Fruit fly (Drosophila melanogaster) whole organism, embryonic: ENCODE results near the gene CG33090.

Experiments used
- ATbp ChIP-seq: fragments of 200-800 bp; sonication (Bioruptor generic); optimal IDR thresholded peaks from 2 replicates; lab custom pipeline; 2017; ENCODE audit warnings: missing biosample characterization, mild to moderate bottlenecking, missing genetic modification characterization, missing genetic modification reagents
- Antp ChIP-seq: fragments of 200-800 bp; sonication (Bioruptor generic); optimal IDR thresholded peaks from 3 replicates; lab custom pipeline; 2016; ENCODE audit warnings: missing biosample characterization, missing genetic modification characterization
- Awh ChIP-seq: fragments of 200-800 bp; sonication (Bioruptor generic); IDR thresholded peaks from 2 replicates; pipeline ENCODE4, ENCODE4 v1.3.6; 2022; ENCODE audit warnings: missing biosample characterization, missing genetic modification characterization
- CG1024 ChIP-seq: fragments of 200-800 bp; sonication (Bioruptor generic); IDR thresholded peaks from 2 replicates; pipeline ENCODE4 v1.3.6; 2022; ENCODE audit warnings: missing biosample characterization, missing genetic modification characterization
- CG11247 ChIP-seq: fragments of 200-800 bp; sonication (Bioruptor generic); IDR thresholded peaks from 2 replicates; pipeline ENCODE4 v1.3.6; 2022; ENCODE audit warnings: missing biosample characterization, missing genetic modification characterization
- CG11504 ChIP-seq: fragments of 200-800 bp; sonication (Bioruptor generic); optimal IDR thresholded peaks from 3 replicates; lab custom pipeline; 2019; ENCODE audit warnings: missing biosample characterization, mild to moderate bottlenecking, missing genetic modification characterization, moderate library complexity
- CG11696 ChIP-seq: fragments of 200-800 bp; sonication (Bioruptor generic); IDR thresholded peaks from 2 replicates; pipeline ENCODE4 v1.3.6; 2022; ENCODE audit warnings: missing biosample characterization, missing genetic modification characterization
- CG12219 ChIP-seq: fragments of 200-800 bp; sonication (Bioruptor generic); optimal IDR thresholded peaks from 3 replicates; lab custom pipeline; 2018; ENCODE audit warnings: missing biosample characterization, mild to moderate bottlenecking, missing genetic modification characterization
- CG14710 ChIP-seq: fragments of 200-800 bp; sonication (Bioruptor generic); optimal IDR thresholded peaks from 3 replicates; lab custom pipeline; 2019; ENCODE audit warnings: missing biosample characterization, mild to moderate bottlenecking, missing genetic modification characterization, moderate library complexity
- CG17359 ChIP-seq: fragments of 200-800 bp; sonication (Bioruptor generic); optimal IDR thresholded peaks from 3 replicates; lab custom pipeline; 2018; ENCODE audit warnings: missing biosample characterization, mild to moderate bottlenecking, missing genetic modification characterization, moderate library complexity
- CG18011 ChIP-seq: fragments of 200-800 bp; sonication (Bioruptor generic); optimal IDR thresholded peaks from 2 replicates; lab custom pipeline; 2017; ENCODE audit warnings: missing biosample characterization, missing genetic modification characterization, mild to moderate bottlenecking, moderate library complexity, missing genotype
- CG2202 ChIP-seq: fragments of 200-800 bp; sonication (Bioruptor generic); optimal IDR thresholded peaks from 2 replicates; lab custom pipeline; 2018; ENCODE audit warnings: missing biosample characterization, mild to moderate bottlenecking, missing genetic modification characterization
- CG30020 ChIP-seq: fragments of 200-800 bp; optimal IDR thresholded peaks from 2 replicates; lab custom pipeline; 2019; ENCODE audit warnings: missing biosample characterization, mild to moderate bottlenecking, missing genetic modification characterization, moderate library complexity
- CG33557 ChIP-seq: fragments of 200-800 bp; sonication (Bioruptor generic); optimal IDR thresholded peaks from 2 replicates; lab custom pipeline; 2019; ENCODE audit warnings: missing biosample characterization, mild to moderate bottlenecking, missing genetic modification characterization, moderate library complexity
- CG3847 ChIP-seq: fragments of 200-800 bp; sonication (Bioruptor generic); IDR thresholded peaks from 2 replicates; pipeline ENCODE4 v1.3.6; 2022; ENCODE audit warnings: missing biosample characterization, missing genetic modification characterization
- CG3995 ChIP-seq: fragments of 200-800 bp; sonication (Bioruptor generic); optimal IDR thresholded peaks from 3 replicates; lab custom pipeline; 2016; ENCODE audit warnings: missing biosample characterization, missing genetic modification characterization
- CG4360 ChIP-seq: fragments of 200-800 bp; sonication (Bioruptor generic); IDR thresholded peaks from 2 replicates; pipeline ENCODE4 v1.3.6; 2022; ENCODE audit warnings: missing biosample characterization, missing genetic modification characterization
- CG4820 ChIP-seq: fragments of 200-800 bp; sonication (Bioruptor generic); optimal IDR thresholded peaks from 3 replicates; lab custom pipeline; 2016; ENCODE audit warnings: missing biosample characterization, missing genetic modification characterization
- CG5180 ChIP-seq: fragments of 200-800 bp; sonication (Bioruptor generic); optimal IDR thresholded peaks from 3 replicates; lab custom pipeline; 2017; ENCODE audit warnings: missing biosample characterization, missing genetic modification characterization, mild to moderate bottlenecking, moderate library complexity, missing genetic modification reagents
- CG7928 ChIP-seq: fragments of 200-800 bp; sonication (Bioruptor generic); optimal IDR thresholded peaks from 2 replicates; lab custom pipeline; 2017; ENCODE audit warnings: missing biosample characterization, mild to moderate bottlenecking, missing genetic modification characterization
- Dref ChIP-seq: fragments of 200-800 bp; sonication (Bioruptor generic); IDR thresholded peaks from 2 replicates; pipeline ENCODE4 v1.3.6; 2022; ENCODE audit warnings: missing biosample characterization, missing genetic modification characterization
- Elba2 ChIP-seq: fragments of 200-800 bp; sonication (Bioruptor generic); optimal IDR thresholded peaks from 3 replicates; lab custom pipeline; 2016; ENCODE audit warnings: missing biosample characterization, missing genetic modification characterization
- MTF-1 ChIP-seq: fragments of 200-800 bp; sonication (Bioruptor generic); optimal IDR thresholded peaks from 2 replicates; lab custom pipeline; 2018; ENCODE audit warnings: missing biosample characterization, mild to moderate bottlenecking, missing genetic modification characterization, borderline replicate concordance
- NFAT ChIP-seq: fragments of 200-800 bp; sonication (Bioruptor generic); IDR thresholded peaks from 2 replicates; pipeline ENCODE4 v1.3.6; 2022; ENCODE audit warnings: missing biosample characterization, missing genetic modification characterization
- NK7.1 ChIP-seq: fragments of 200-800 bp; sonication (Bioruptor generic); optimal IDR thresholded peaks from 3 replicates; lab custom pipeline; 2016; ENCODE audit warnings: missing biosample characterization, missing genetic modification characterization
- NfI ChIP-seq: fragments of 200-800 bp; sonication (Bioruptor generic); optimal IDR thresholded peaks from 3 replicates; lab custom pipeline; 2018; ENCODE audit warnings: missing biosample characterization, mild to moderate bottlenecking, missing genetic modification characterization, moderate library complexity
- Pdp1 ChIP-seq, 2 experiments: fragments of 200-800 bp; sonication (Bioruptor generic); optimal IDR thresholded peaks; 3 replicates each; lab custom pipeline; 2016; ENCODE audit warnings: missing biosample characterization in 2 of 2, missing genetic modification characterization in 2 of 2, mild to moderate bottlenecking in 1 of 2, moderate library complexity in 1 of 2
- Usf ChIP-seq: fragments of 200-800 bp; sonication (Bioruptor generic); optimal IDR thresholded peaks from 2 replicates; lab custom pipeline; 2017; ENCODE audit warnings: missing genotype, missing biosample characterization, missing genetic modification characterization
- bigmax ChIP-seq: fragments of 200-800 bp; sonication (Bioruptor generic); optimal IDR thresholded peaks from 2 replicates; lab custom pipeline; 2018; ENCODE audit warnings: missing biosample characterization, mild to moderate bottlenecking, missing genetic modification characterization
- br ChIP-seq: fragments of >200 bp; optimal IDR thresholded peaks from 2 replicates; lab custom pipeline; 2017
- cg ChIP-seq: fragments of 200-800 bp; sonication (Bioruptor generic); optimal IDR thresholded peaks from 3 replicates; lab custom pipeline; 2019; ENCODE audit warnings: missing biosample characterization, mild to moderate bottlenecking, missing genetic modification characterization, moderate library complexity
- ci ChIP-seq: fragments of 200-800 bp; sonication (Bioruptor generic); IDR thresholded peaks from 3 replicates; pipeline ENCODE4 v1.3.6; 2022; ENCODE audit warnings: missing biosample characterization, missing genetic modification characterization
- cwo ChIP-seq: fragments of 200-800 bp; sonication (Bioruptor generic); optimal IDR thresholded peaks from 3 replicates; lab custom pipeline; 2017; ENCODE audit warnings: missing biosample characterization, missing genetic modification characterization, mild to moderate bottlenecking, moderate library complexity, missing genetic modification reagents
- da ChIP-seq: fragments of 200-800 bp; sonication (Bioruptor generic); optimal IDR thresholded peaks from 2 replicates; lab custom pipeline; 2016; ENCODE audit warnings: missing biosample characterization, missing genetic modification characterization
- dan ChIP-seq: fragments of 200-800 bp; sonication (Bioruptor generic); IDR thresholded peaks from 2 replicates; pipeline ENCODE4 v1.3.6; 2022; ENCODE audit warnings: missing biosample characterization, missing genetic modification characterization
- dpn ChIP-seq, 2 experiments: fragments of 200-800 bp; sonication (Bioruptor generic); optimal IDR thresholded peaks; 3 replicates each; lab custom pipeline; 2016; ENCODE audit warnings: missing biosample characterization in 2 of 2, missing genetic modification characterization in 2 of 2
- grn ChIP-seq: fragments of 200-800 bp; sonication (Bioruptor generic); optimal IDR thresholded peaks from 3 replicates; lab custom pipeline; 2017; ENCODE audit warnings: missing biosample characterization, missing genetic modification characterization
- gsb ChIP-seq: fragments of 200-800 bp; sonication (Bioruptor generic); IDR thresholded peaks from 2 replicates; pipeline ENCODE4 v1.3.6; 2022; ENCODE audit warnings: missing biosample characterization, missing genetic modification characterization
- h ChIP-seq: fragments of >200 bp; optimal IDR thresholded peaks from 2 replicates; lab custom pipeline; 2017
- lov ChIP-seq, 2 experiments: fragments of 200-800 bp in 1 of 2; fragments of >200 bp in 1 of 2; sonication (Bioruptor generic) in 1 of 2; IDR thresholded peaks in 1 of 2; optimal IDR thresholded peaks in 1 of 2; 2 replicates in 1 of 2; 3 replicates in 1 of 2; pipeline versions ENCODE4 v1.3.6 to Lab custom; 2017 to 2022; ENCODE audit warnings: missing biosample characterization in 1 of 2, missing genetic modification characterization in 1 of 2
- onecut ChIP-seq: fragments of 200-800 bp; sonication (Bioruptor generic); IDR thresholded peaks from 2 replicates; pipeline ENCODE4 v1.3.6; 2022; ENCODE audit warnings: missing biosample characterization, missing genetic modification characterization
- org-1 ChIP-seq: fragments of 200-800 bp; sonication (Bioruptor generic); optimal IDR thresholded peaks from 2 replicates; lab custom pipeline; 2017; ENCODE audit warnings: missing biosample characterization, missing genetic modification characterization
- p53 ChIP-seq: fragments of 200-800 bp; sonication (Bioruptor generic); optimal IDR thresholded peaks from 2 replicates; lab custom pipeline; 2016; ENCODE audit warnings: missing biosample characterization, missing genetic modification characterization
- pita ChIP-seq: fragments of 200-800 bp; sonication (Bioruptor generic); optimal IDR thresholded peaks from 2 replicates; lab custom pipeline; 2017; ENCODE audit warnings: missing biosample characterization, mild to moderate bottlenecking, missing genetic modification characterization
- rib ChIP-seq: fragments of 200-800 bp; sonication (Bioruptor generic); IDR thresholded peaks from 2 replicates; pipeline ENCODE4 v1.3.6; 2022; ENCODE audit warnings: missing biosample characterization, missing genetic modification characterization
- row ChIP-seq: fragments of 200-800 bp; sonication (Bioruptor generic); IDR thresholded peaks from 3 replicates; pipeline ENCODE4 v1.3.6; 2022; ENCODE audit warnings: missing biosample characterization, missing genetic modification characterization
- sens ChIP-seq: fragments of 200-800 bp; sonication (Bioruptor generic); peaks from one replicate; lab custom pipeline; 2016; ENCODE audit warnings: missing biosample characterization, missing genetic modification characterization
- slbo ChIP-seq: fragments of 200-800 bp; sonication (Bioruptor generic); IDR thresholded peaks from 2 replicates; pipeline ENCODE4 v1.3.6; 2022; ENCODE audit warnings: missing biosample characterization, missing genetic modification characterization
- stwl ChIP-seq: fragments of 200-800 bp; sonication (Bioruptor generic); optimal IDR thresholded peaks from 3 replicates; lab custom pipeline; 2018; ENCODE audit warnings: missing biosample characterization, mild to moderate bottlenecking, missing genetic modification characterization, moderate library complexity
- wek ChIP-seq: fragments of 200-800 bp; sonication (Bioruptor generic); optimal IDR thresholded peaks from 3 replicates; lab custom pipeline; 2018; ENCODE audit warnings: missing biosample characterization, mild to moderate bottlenecking, missing genetic modification characterization, moderate library complexity
- zen2 ChIP-seq: fragments of 200-800 bp; sonication (Bioruptor generic); IDR thresholded peaks from 3 replicates; pipeline ENCODE4 v1.3.6; 2022; ENCODE audit warnings: missing biosample characterization, missing genetic modification characterization; ENCODE audit not compliant: partially characterized antibody
- zfh1 ChIP-seq: fragments of 200-800 bp; sonication (Bioruptor generic); IDR thresholded peaks from 3 replicates; pipeline ENCODE4 v1.3.6; 2022; ENCODE audit warnings: missing biosample characterization, missing genetic modification characterization

CG33090 gene

DNA sequence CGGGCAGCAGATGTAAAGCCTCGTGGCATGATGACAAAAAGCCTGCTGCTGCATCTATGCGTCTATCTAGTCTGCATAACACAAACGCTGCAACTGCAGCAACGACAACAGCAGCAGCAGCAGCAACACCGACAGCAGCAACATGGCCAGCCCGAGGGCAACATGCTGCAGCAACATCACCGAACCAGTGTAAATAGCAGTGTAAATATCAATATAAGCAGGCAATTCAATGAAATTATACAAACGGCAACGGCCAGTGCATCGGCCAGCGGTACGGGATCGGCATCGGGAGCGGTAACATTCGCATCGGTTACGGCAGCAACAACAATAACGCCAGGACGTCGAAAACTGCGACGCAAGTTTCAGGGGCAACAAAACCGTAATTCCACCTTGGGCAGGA is 25.7 kb upstream of the CG33090 start:
- no peak for TF ChIP-seq da (GFP tag; lab: Kevin White, UChicago)
- no peak for TF ChIP-seq NfI (GFP tag; lab: Kevin White, UChicago)
- no peak for TF ChIP-seq Pdp1 (GFP tag; optimal IDR thresholded peaks at IDR 0.05; lab: Kevin White, UChicago)
- TF ChIP-seq NFAT (GFP tag; lab: Robert Waterston, UW) = no peak
- TF ChIP-seq h (lab: Kevin White, UChicago) = no peak
- TF ChIP-seq slbo = 0 out of 2 replicates have a peak, but pooled peaks have one; percentile 19
- peak; percentile 94 for TF ChIP-seq CG11504 (tag; lab: Kevin White, UChicago)
- TF ChIP-seq zfh1 = 0 out of 3 replicates have a peak, but pooled peaks have one; percentile 34
- no peak for TF ChIP-seq br (lab: Kevin White, UChicago)
- no peak for TF ChIP-seq dpn (GFP tag; optimal IDR thresholded peaks at IDR 0.05; lab: Kevin White, UChicago)
- TF ChIP-seq gsb (GFP tag; lab: Robert Waterston, UW) = no peak
- TF ChIP-seq Antp (GFP tag; lab: Kevin White, UChicago) = no peak
- TF ChIP-seq dan (GFP tag; lab: Robert Waterston, UW) = no peak
- TF ChIP-seq rib (GFP tag; lab: Robert Waterston, UW) = no peak
- TF ChIP-seq CG14710 = no peak
- no peak for TF ChIP-seq pita (GFP tag; lab: Kevin White, UChicago)
- TF ChIP-seq sens = peak; percentile 60
- TF ChIP-seq CG3995 (GFP tag; lab: Kevin White, UChicago) = no peak
- TF ChIP-seq Elba2 = no peak
- TF ChIP-seq CG11696 (GFP tag; lab: Robert Waterston, UW) = no peak
- no peak for TF ChIP-seq CG4820
- peak; percentile 31; the same call in 1 of the 2 replicates for TF ChIP-seq CG1024
- TF ChIP-seq CG30020 = no peak
- TF ChIP-seq wek (GFP tag; lab: Kevin White, UChicago) = peak; percentile 1
- TF ChIP-seq p53 (GFP tag; lab: Kevin White, UChicago) = no peak
- TF ChIP-seq CG11247 (GFP tag; lab: Robert Waterston, UW) = no peak
- TF ChIP-seq Dref (GFP tag; lab: Robert Waterston, UW) = no peak
- TF ChIP-seq row (GFP tag; lab: Robert Waterston, UW) = no peak
- TF ChIP-seq CG4360 (GFP tag; lab: Robert Waterston, UW) = no peak
- peak; percentile 41 for TF ChIP-seq ATbp (GFP tag; lab: Kevin White, UChicago)
- TF ChIP-seq CG12219 = no peak
- no peak for TF ChIP-seq ci
- TF ChIP-seq cwo (GFP tag; lab: Kevin White, UChicago) = no peak
- TF ChIP-seq lov (optimal IDR thresholded peaks at IDR 0.05; lab: Kevin White, UChicago) = no peak
- TF ChIP-seq lov (GFP tag; IDR thresholded peaks at IDR 0.05; lab: Robert Waterston, UW) = 0 out of 3 replicates have a peak, but pooled peaks have one; percentile 5
- TF ChIP-seq cg (GFP tag; lab: Kevin White, UChicago) = no peak
- no peak for TF ChIP-seq CG3847 (GFP tag; lab: Robert Waterston, UW)
- TF ChIP-seq stwl = peak; percentile 8
- peak; percentile 22 for TF ChIP-seq CG18011 (GFP tag; lab: Kevin White, UChicago)
- no peak for TF ChIP-seq Usf (GFP tag; lab: Kevin White, UChicago)
- no peak for TF ChIP-seq CG7928
- TF ChIP-seq CG2202 (tag; lab: Kevin White, UChicago) = no peak
- no peak for TF ChIP-seq NK7.1 (GFP tag; lab: Kevin White, UChicago)
- no peak for TF ChIP-seq onecut
- peak; percentile 32; the same call in 1 of the 2 replicates for TF ChIP-seq Awh (GFP tag; lab: Robert Waterston, UW)
- no peak for TF ChIP-seq grn
- TF ChIP-seq zen2 (GFP tag; lab: Robert Waterston, UW) = no peak
- TF ChIP-seq bigmax (GFP tag; lab: Kevin White, UChicago) = no peak
- TF ChIP-seq org-1 = no peak
- TF ChIP-seq CG33557 (GFP tag; lab: Kevin White, UChicago) = peak; percentile 22
- peak; percentile 1 for TF ChIP-seq MTF-1 (GFP tag; lab: Kevin White, UChicago)
- no peak for TF ChIP-seq CG5180 (GFP tag; lab: Kevin White, UChicago)
- no peak for TF ChIP-seq CG17359 (tag; lab: Kevin White, UChicago)
